Fruit fly (Drosophila melanogaster) whole organism, prepupa: ENCODE measurements around the gene CG32276.

Experiments used
- Blimp-1 ChIP-seq: fragments of 200-800 bp; sonication (Bioruptor generic); optimal IDR thresholded peaks from 3 replicates; lab custom pipeline; 2017; ENCODE audit warnings: missing biosample characterization, missing genetic modification characterization, mild to moderate bottlenecking, moderate library complexity, missing genetic modification reagents
- CG10631 ChIP-seq: fragments of 200-800 bp; sonication (Bioruptor generic); optimal IDR thresholded peaks from 2 replicates; lab custom pipeline; 2016; ENCODE audit warnings: missing biosample characterization, missing genetic modification characterization
- CG11294 ChIP-seq: fragments of 200-800 bp; sonication (Bioruptor generic); IDR thresholded peaks from 2 replicates; pipeline ENCODE4 v1.3.6; 2022; ENCODE audit warnings: missing biosample characterization, missing genetic modification characterization
- CG11762 ChIP-seq: fragments of 200-800 bp; sonication (Bioruptor generic); optimal IDR thresholded peaks from 3 replicates; lab custom pipeline; 2016; ENCODE audit warnings: missing biosample characterization, missing genetic modification characterization; ENCODE audit not compliant: insufficient read depth
- CG15336 ChIP-seq: fragments of 200-800 bp; sonication (Bioruptor generic); IDR thresholded peaks from 2 replicates; pipeline ENCODE4 v1.3.6; 2022; ENCODE audit warnings: missing biosample characterization, missing genetic modification characterization
- CG1621 ChIP-seq: fragments of 200-800 bp; sonication (Bioruptor generic); optimal IDR thresholded peaks from 3 replicates; lab custom pipeline; 2018; ENCODE audit warnings: missing biosample characterization, mild to moderate bottlenecking, missing genetic modification characterization
- CG16779 ChIP-seq: fragments of 200-800 bp; sonication (Bioruptor generic); optimal IDR thresholded peaks from 3 replicates; lab custom pipeline; 2017; ENCODE audit warnings: missing biosample characterization, mild to moderate bottlenecking, missing genetic modification characterization
- CG3032 ChIP-seq: fragments of 200-800 bp; optimal IDR thresholded peaks from 2 replicates; lab custom pipeline; 2019; ENCODE audit warnings: missing biosample characterization, mild to moderate bottlenecking, missing genetic modification characterization, moderate library complexity
- CG31627 ChIP-seq: fragments of 200-800 bp; sonication (Bioruptor generic); optimal IDR thresholded peaks from 3 replicates; lab custom pipeline; 2016; ENCODE audit warnings: missing biosample characterization, missing genetic modification characterization
- CG32006 ChIP-seq: fragments of 200-800 bp; sonication (Bioruptor generic); optimal IDR thresholded peaks from 3 replicates; lab custom pipeline; 2017; ENCODE audit warnings: missing biosample characterization, mild to moderate bottlenecking, missing genetic modification characterization
- CG34406 ChIP-seq: fragments of 200-800 bp; sonication (Bioruptor generic); optimal IDR thresholded peaks from 3 replicates; lab custom pipeline; 2016; ENCODE audit warnings: missing biosample characterization, missing genetic modification characterization
- CG3919 ChIP-seq: fragments of 200-800 bp; sonication (Bioruptor generic); optimal IDR thresholded peaks from 3 replicates; lab custom pipeline; 2016; ENCODE audit warnings: missing biosample characterization, missing genetic modification characterization
- CG4318 ChIP-seq: fragments of 200-800 bp; sonication (Bioruptor generic); optimal IDR thresholded peaks from 3 replicates; lab custom pipeline; 2017; ENCODE audit warnings: missing biosample characterization, mild to moderate bottlenecking, missing genetic modification characterization
- CG6163 ChIP-seq: fragments of 200-800 bp; sonication (Bioruptor generic); IDR thresholded peaks from 3 replicates; pipeline ENCODE4 v1.3.6; 2022; ENCODE audit warnings: missing biosample characterization, missing genetic modification characterization
- CG6792 ChIP-seq: fragments of 200-800 bp; sonication (Bioruptor generic); optimal IDR thresholded peaks from 3 replicates; lab custom pipeline; 2016; ENCODE audit warnings: missing biosample characterization, missing genetic modification characterization
- CG6808 ChIP-seq: fragments of 200-800 bp; sonication (Bioruptor generic); optimal IDR thresholded peaks from 3 replicates; lab custom pipeline; 2017; ENCODE audit warnings: missing biosample characterization, missing genetic modification characterization, mild to moderate bottlenecking, moderate library complexity, missing genetic modification reagents
- CG6854 ChIP-seq: fragments of 200-800 bp; sonication (Bioruptor generic); optimal IDR thresholded peaks from 2 replicates; lab custom pipeline; 2017; ENCODE audit warnings: missing biosample characterization, mild to moderate bottlenecking, missing genetic modification characterization
- CG8119 ChIP-seq: fragments of 200-800 bp; sonication (Bioruptor generic); IDR thresholded peaks from 3 replicates; pipeline ENCODE4 v1.3.6; 2022; ENCODE audit warnings: missing biosample characterization, missing genetic modification characterization
- CG8319 ChIP-seq: fragments of 200-800 bp; sonication (Bioruptor generic); optimal IDR thresholded peaks from 3 replicates; lab custom pipeline; 2016; ENCODE audit warnings: missing biosample characterization, missing genetic modification characterization
- CG8632 ChIP-seq: fragments of 200-800 bp; sonication (Bioruptor generic); optimal IDR thresholded peaks from 3 replicates; lab custom pipeline; 2016; ENCODE audit warnings: missing biosample characterization, missing genetic modification characterization
- CG9139 ChIP-seq: fragments of 200-800 bp; sonication (Bioruptor generic); optimal IDR thresholded peaks from 3 replicates; lab custom pipeline; 2017; ENCODE audit warnings: missing biosample characterization, mild to moderate bottlenecking, missing genetic modification characterization
- Eip75B ChIP-seq: fragments of 200-800 bp; sonication (Bioruptor generic); optimal IDR thresholded peaks from 3 replicates; lab custom pipeline; 2016; ENCODE audit warnings: missing biosample characterization, missing genetic modification characterization
- Eip78C ChIP-seq: fragments of 200-800 bp; sonication (Bioruptor generic); peaks from one replicate; lab custom pipeline; 2016; ENCODE audit warnings: missing biosample characterization, missing genetic modification characterization
- Ets21C ChIP-seq: fragments of 200-800 bp; sonication (Bioruptor generic); optimal IDR thresholded peaks from 3 replicates; lab custom pipeline; 2016; ENCODE audit warnings: missing biosample characterization, missing genetic modification characterization
- Ets96B ChIP-seq: fragments of 200-800 bp; optimal IDR thresholded peaks from 2 replicates; lab custom pipeline; 2019; ENCODE audit warnings: missing biosample characterization, mild to moderate bottlenecking, missing genetic modification characterization, moderate library complexity
- Gug ChIP-seq: fragments of 200-800 bp; sonication (Bioruptor generic); IDR thresholded peaks from 2 replicates; pipeline ENCODE4 v1.3.6; 2022; ENCODE audit warnings: missing biosample characterization, missing genetic modification characterization
- Hr38 ChIP-seq: sonication (Bioruptor generic); optimal IDR thresholded peaks from 2 replicates; lab custom pipeline; 2016; ENCODE audit warnings: missing biosample characterization, missing genetic modification characterization
- Hr39 ChIP-seq: fragments of 200-800 bp; sonication (Bioruptor generic); optimal IDR thresholded peaks from 2 replicates; lab custom pipeline; 2016; ENCODE audit warnings: missing biosample characterization, missing genetic modification characterization
- Hr4 ChIP-seq: fragments of 200-800 bp; sonication (Bioruptor generic); optimal IDR thresholded peaks from 3 replicates; lab custom pipeline; 2016; ENCODE audit warnings: missing biosample characterization, missing genetic modification characterization
- Lpt ChIP-seq: fragments of 200-800 bp; sonication (Bioruptor generic); optimal IDR thresholded peaks from 3 replicates; lab custom pipeline; 2016; ENCODE audit warnings: missing biosample characterization, missing genetic modification characterization
- OdsH ChIP-seq: fragments of 200-800 bp; sonication (Bioruptor generic); optimal IDR thresholded peaks from 3 replicates; lab custom pipeline; 2016; ENCODE audit warnings: missing biosample characterization, missing genetic modification characterization
- Smox ChIP-seq: fragments of 200-800 bp; sonication (Bioruptor generic); optimal IDR thresholded peaks from 3 replicates; lab custom pipeline; 2016; ENCODE audit warnings: missing biosample characterization, missing genetic modification characterization
- Sox14 ChIP-seq: fragments of 200-800 bp; sonication (Bioruptor generic); optimal IDR thresholded peaks from 3 replicates; lab custom pipeline; 2016; ENCODE audit warnings: missing biosample characterization, missing genetic modification characterization
- Sox15 ChIP-seq: fragments of 200-800 bp; sonication (Bioruptor generic); optimal IDR thresholded peaks from 3 replicates; lab custom pipeline; 2016; ENCODE audit warnings: missing biosample characterization, missing genetic modification characterization
- achi ChIP-seq: fragments of 200-800 bp; sonication (Bioruptor generic); optimal IDR thresholded peaks from 3 replicates; lab custom pipeline; 2016; ENCODE audit warnings: missing biosample characterization, missing genetic modification characterization
- acj6 ChIP-seq: fragments of 200-800 bp; sonication (Bioruptor generic); optimal IDR thresholded peaks from 3 replicates; lab custom pipeline; 2016; ENCODE audit warnings: missing biosample characterization, missing genetic modification characterization
- cyc ChIP-seq: fragments of 200-800 bp; sonication (Bioruptor generic); optimal IDR thresholded peaks from 3 replicates; lab custom pipeline; 2016; ENCODE audit warnings: missing biosample characterization, missing genetic modification characterization
- dsx ChIP-seq: fragments of 200-800 bp; optimal IDR thresholded peaks from 3 replicates; lab custom pipeline; 2019; ENCODE audit warnings: missing biosample characterization, mild to moderate bottlenecking, missing genetic modification characterization, moderate library complexity; ENCODE audit not compliant: poor library complexity, severe bottlenecking
- eg ChIP-seq: fragments of 200-800 bp; sonication (Bioruptor generic); IDR thresholded peaks from 3 replicates; pipeline ENCODE4 v1.3.6; 2022; ENCODE audit warnings: missing biosample characterization, missing genetic modification characterization
- esn ChIP-seq: fragments of 200-800 bp; sonication (Bioruptor generic); optimal IDR thresholded peaks from 2 replicates; lab custom pipeline; 2016; ENCODE audit warnings: missing biosample characterization, mild to moderate bottlenecking, missing genetic modification characterization, moderate library complexity
- lz ChIP-seq: fragments of 200-800 bp; sonication (Bioruptor generic); optimal IDR thresholded peaks from 3 replicates; lab custom pipeline; 2016; ENCODE audit warnings: missing biosample characterization, missing genetic modification characterization
- net ChIP-seq: fragments of 200-800 bp; sonication (Bioruptor generic); optimal IDR thresholded peaks from 3 replicates; lab custom pipeline; 2016; ENCODE audit warnings: missing biosample characterization, missing genetic modification characterization
- pdm3 ChIP-seq: fragments of 200-800 bp; sonication (Bioruptor generic); optimal IDR thresholded peaks from 3 replicates; lab custom pipeline; 2016; ENCODE audit warnings: missing biosample characterization, missing genetic modification characterization
- ss ChIP-seq, 2 experiments: fragments of 200-800 bp; sonication (Bioruptor generic); optimal IDR thresholded peaks; 2 replicates in 1 of 2; 3 replicates in 1 of 2; lab custom pipeline; 2017 to 2018; ENCODE audit warnings: mild to moderate bottlenecking in 2 of 2, missing biosample characterization in 2 of 2, missing genetic modification characterization in 2 of 2, moderate library complexity in 1 of 2
- svp ChIP-seq: fragments of 200-800 bp; sonication (Bioruptor generic); peaks from one replicate; lab custom pipeline; 2016; ENCODE audit warnings: missing biosample characterization, missing genetic modification characterization
- topi ChIP-seq: fragments of 200-800 bp; sonication (Bioruptor generic); optimal IDR thresholded peaks from 3 replicates; lab custom pipeline; 2016; ENCODE audit warnings: missing biosample characterization, missing genetic modification characterization
- vri ChIP-seq: fragments of 200-800 bp; sonication (Bioruptor generic); optimal IDR thresholded peaks from 3 replicates; lab custom pipeline; 2016; ENCODE audit warnings: missing biosample characterization, mild to moderate bottlenecking, missing genetic modification characterization

CG32276 gene

dm6 chr3L:3246378-3247129 is 47.7 kb upstream of the CG32276 start (continued):
- TF ChIP-seq Eip75B (GFP tag; lab: Kevin White, UChicago) (peak; percentile 93), OdsH (GFP tag; lab: Kevin White, UChicago) (peak; percentile 85), dsx (peak; percentile 99), Gug (GFP tag; lab: Robert Waterston, UW) (peak; percentile 86), CG9139 (GFP tag; lab: Kevin White, UChicago) (peak; percentile 100), CG3919 (GFP tag; lab: Kevin White, UChicago) (peak; percentile 87), CG8319 (GFP tag; lab: Kevin White, UChicago) (peak; percentile 87), net (GFP tag; lab: Kevin White, UChicago) (peak; percentile 96), CG3032 (peak; percentile 99), CG31627 (GFP tag; lab: Kevin White, UChicago) (peak; percentile 91), Hr39 (GFP tag; lab: Kevin White, UChicago) (peak; percentile 91), achi (GFP tag; lab: Kevin White, UChicago) (peak; percentile 85), pdm3 (GFP tag; lab: Kevin White, UChicago) (peak; percentile 78), CG8632 (GFP tag; lab: Kevin White, UChicago) (peak; percentile 94), CG15336 (GFP tag; lab: Robert Waterston, UW) (peak; percentile 92), CG8119 (peak; percentile 95), lz (peak; percentile 86), CG6854 (GFP tag; lab: Kevin White, UChicago) (peak; percentile 100), Sox14 (peak; percentile 63), Smox (GFP tag; lab: Kevin White, UChicago) (peak; percentile 68), Ets96B (peak; percentile 99), svp (GFP tag; lab: Kevin White, UChicago) (peak; percentile 94), Eip78C (GFP tag; lab: Kevin White, UChicago) (peak; percentile 86), CG11294 (GFP tag; lab: Robert Waterston, UW) (peak; percentile 66)

DNA sequence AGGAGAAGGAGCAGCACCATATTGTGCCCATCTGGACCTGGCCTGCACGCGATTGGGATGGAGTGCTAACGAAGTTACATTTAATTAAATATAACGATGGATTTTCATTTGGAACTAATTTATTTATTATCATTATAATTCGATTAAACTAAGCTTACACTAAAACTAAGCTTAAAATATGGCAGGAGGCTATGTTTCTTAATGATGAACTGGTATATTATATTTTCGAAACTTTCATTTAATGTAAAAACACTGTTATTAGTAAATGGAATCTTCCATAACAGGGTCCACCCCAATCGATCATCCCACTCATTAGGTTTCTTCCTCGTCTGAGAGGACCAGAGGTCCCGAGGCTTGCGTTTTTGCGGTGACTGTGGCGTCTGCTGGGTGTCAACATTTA is 46.3 kb upstream of the CG32276 start:
- TF ChIP-seq Lpt (GFP tag; lab: Kevin White, UChicago) (peak; percentile 43), eg (GFP tag; lab: Robert Waterston, UW) (no peak), Blimp-1 (GFP tag; lab: Kevin White, UChicago) (peak; percentile 47), Hr38 (GFP tag; lab: Kevin White, UChicago) (no peak), Sox15 (GFP tag; lab: Kevin White, UChicago) (peak; percentile 77), Ets21C (peak; percentile 67), Eip78C (GFP tag; lab: Kevin White, UChicago) (peak; percentile 96), dsx (peak; percentile 91), Sox14 (peak; percentile 71), Ets96B (peak; percentile 92), acj6 (peak; percentile 88), CG9139 (GFP tag; lab: Kevin White, UChicago) (peak; percentile 74), CG1621 (tag; lab: Kevin White, UChicago) (peak; percentile 88), CG6808 (GFP tag; lab: Kevin White, UChicago) (peak; percentile 91), esn (GFP tag; lab: Kevin White, UChicago) (peak; percentile 89), CG34406 (GFP tag; lab: Kevin White, UChicago) (peak; percentile 89), CG10631 (peak; percentile 88), svp (GFP tag; lab: Kevin White, UChicago) (peak; percentile 93), CG11762 (GFP tag; lab: Kevin White, UChicago) (peak; percentile 79), CG11294 (GFP tag; lab: Robert Waterston, UW) (no peak), topi (GFP tag; lab: Kevin White, UChicago) (peak; percentile 83), CG6854 (GFP tag; lab: Kevin White, UChicago) (no peak), CG8632 (GFP tag; lab: Kevin White, UChicago) (peak; percentile 92), achi (GFP tag; lab: Kevin White, UChicago) (peak; percentile 87), CG6163 (GFP tag; lab: Robert Waterston, UW) (peak; percentile 89), ss (GFP tag; optimal IDR thresholded peaks at IDR 0.05; lab: Kevin White, UChicago) (peak; percentile 93 to 96), cyc (GFP tag; lab: Kevin White, UChicago) (peak; percentile 75), Smox (GFP tag; lab: Kevin White, UChicago) (peak; percentile 88), Hr4 (GFP tag; lab: Kevin White, UChicago) (peak; percentile 36), Gug (GFP tag; lab: Robert Waterston, UW) (peak; percentile 56), CG32006 (GFP tag; lab: Kevin White, UChicago) (peak; percentile 50), vri (GFP tag; lab: Kevin White, UChicago) (peak; percentile 81), CG4318 (GFP tag; lab: Kevin White, UChicago) (no peak), net (GFP tag; lab: Kevin White, UChicago) (peak; percentile 89), CG16779 (peak; percentile 86), CG6792 (GFP tag; lab: Kevin White, UChicago) (peak; percentile 87), CG15336 (GFP tag; lab: Robert Waterston, UW) (peak; percentile 67)
